Fruit fly (Drosophila melanogaster) whole organism, adult: ENCODE data around the gene CG2186.

ENCODE experiments used
- CG11617 ChIP-seq: fragments of 200-800 bp; sonication (Bioruptor generic); optimal IDR thresholded peaks from 2 replicates; lab custom pipeline; 2017; ENCODE audit warnings: mild to moderate bottlenecking, missing biosample characterization, missing genetic modification reagents, missing genetic modification characterization
- CG14711 ChIP-seq: fragments of 200-800 bp; sonication (Bioruptor generic); optimal IDR thresholded peaks from 2 replicates; lab custom pipeline; 2018; ENCODE audit warnings: missing biosample characterization, mild to moderate bottlenecking, missing genetic modification characterization, moderate library complexity
- CG33017 ChIP-seq: fragments of 200-800 bp; sonication (Bioruptor generic); optimal IDR thresholded peaks from 2 replicates; lab custom pipeline; 2018; ENCODE audit warnings: missing biosample characterization, mild to moderate bottlenecking, missing genetic modification characterization, moderate library complexity
- CG7045 ChIP-seq: fragments of 200-800 bp; sonication (Bioruptor generic); optimal IDR thresholded peaks from 2 replicates; lab custom pipeline; 2017; ENCODE audit warnings: missing biosample characterization, mild to moderate bottlenecking, missing genetic modification characterization
- CG7101 ChIP-seq: fragments of 200-800 bp; sonication (Bioruptor generic); optimal IDR thresholded peaks from 2 replicates; lab custom pipeline; 2018; ENCODE audit warnings: missing biosample characterization, mild to moderate bottlenecking, missing genetic modification characterization, moderate library complexity
- Clk ChIP-seq: fragments of 200-800 bp; sonication (Bioruptor generic); optimal IDR thresholded peaks from 2 replicates; lab custom pipeline; 2017; ENCODE audit warnings: missing biosample characterization, missing genetic modification characterization
- Crg-1 ChIP-seq: fragments of 200-800 bp; sonication (Bioruptor generic); optimal IDR thresholded peaks from 2 replicates; lab custom pipeline; 2016; ENCODE audit warnings: missing biosample characterization, missing genetic modification characterization
- Hr96 ChIP-seq: fragments of 200-800 bp; sonication (Bioruptor generic); optimal IDR thresholded peaks from 2 replicates; lab custom pipeline; 2016; ENCODE audit warnings: missing biosample characterization, missing genetic modification characterization
- cic ChIP-seq: fragments of 200-800 bp; sonication (Bioruptor generic); optimal IDR thresholded peaks from 2 replicates; lab custom pipeline; 2017; ENCODE audit warnings: missing biosample characterization, mild to moderate bottlenecking, missing genetic modification characterization, moderate library complexity
- cnc ChIP-seq, 2 experiments: fragments of >200 bp; optimal IDR thresholded peaks; 2 replicates each; lab custom pipeline; 2017
- kay ChIP-seq: fragments of 200-800 bp; sonication (Bioruptor generic); peaks from one replicate; lab custom pipeline; 2016; ENCODE audit warnings: missing biosample characterization, missing genetic modification characterization, borderline replicate concordance
- ovo ChIP-seq: fragments of 200-800 bp; sonication (Bioruptor generic); optimal IDR thresholded peaks from 2 replicates; lab custom pipeline; 2016; ENCODE audit warnings: missing biosample characterization, missing genetic modification characterization
- toe ChIP-seq: fragments of 200-800 bp; sonication (Bioruptor generic); optimal IDR thresholded peaks from 2 replicates; lab custom pipeline; 2016; ENCODE audit warnings: missing biosample characterization, missing genetic modification characterization

DNA sequence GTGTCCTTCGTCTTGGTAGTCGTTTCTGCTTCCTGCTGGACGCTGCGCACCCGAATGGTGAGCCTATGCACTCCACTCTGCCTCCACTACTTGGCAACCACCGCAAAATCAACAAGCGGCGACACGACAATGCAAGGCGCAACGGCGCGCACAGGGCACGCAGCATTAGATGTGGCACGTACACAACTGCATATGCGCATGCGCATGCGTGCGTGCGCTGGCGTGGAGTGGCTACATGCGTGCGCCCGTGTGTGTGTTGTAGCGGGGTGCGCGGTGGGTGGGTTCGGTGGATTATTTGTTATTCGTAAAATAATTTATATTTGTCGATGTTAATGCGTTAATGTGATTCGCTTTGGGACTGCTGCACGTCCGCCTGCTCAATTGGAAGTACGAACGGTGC lies 21.8 kb upstream of the CG2186 start:
- no peak for TF ChIP-seq ovo (GFP tag; lab: Kevin White, UChicago)
- TF ChIP-seq kay (GFP tag; lab: Kevin White, UChicago), result no peak
- TF ChIP-seq Clk (GFP tag; lab: Kevin White, UChicago), result no peak
- no peak for TF ChIP-seq cic (GFP tag; lab: Kevin White, UChicago)
- no peak for TF ChIP-seq cnc (optimal IDR thresholded peaks at IDR 0.05; lab: Kevin White, UChicago)
- no peak for TF ChIP-seq CG14711 (tag; lab: Kevin White, UChicago)
- no peak for TF ChIP-seq CG33017
- TF ChIP-seq CG7045 (GFP tag; lab: Kevin White, UChicago), result no peak
- no peak for TF ChIP-seq toe (GFP tag; lab: Kevin White, UChicago)
- TF ChIP-seq CG7101 (tag; lab: Kevin White, UChicago), result no peak
- no peak for TF ChIP-seq CG11617 (GFP tag; lab: Kevin White, UChicago)
- no peak for TF ChIP-seq Crg-1
- no peak for TF ChIP-seq Hr96
